Fruit fly (Drosophila melanogaster): Measurements from ENCODE around the gene MED25.

DNA sequence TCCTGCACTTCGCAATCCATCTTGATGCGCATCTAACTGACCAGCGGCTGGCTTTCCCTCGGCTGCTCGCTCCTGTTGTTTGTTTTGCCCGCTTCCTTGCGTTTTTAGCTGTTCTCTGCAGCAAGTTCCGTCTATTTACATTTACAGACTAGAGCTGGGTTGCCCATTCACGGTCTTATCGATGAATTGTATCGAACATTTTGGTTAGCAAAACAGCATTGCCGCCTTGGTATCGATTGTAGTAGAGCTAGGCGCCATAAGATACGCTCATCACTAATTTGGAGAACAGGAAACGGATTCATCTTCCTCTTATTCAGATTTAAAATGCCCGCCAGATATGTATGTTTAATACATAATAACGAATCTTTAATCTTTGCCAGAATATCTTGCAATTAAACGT is 27.1 kb downstream of the MED25 start, which contains the start of gene Regnase-1:
- TF ChIP-seq Hr39 (GFP tag; optimal IDR thresholded peaks at IDR 0.05): peak; percentile 71
- TF ChIP-seq Gug (GFP tag; IDR thresholded peaks at IDR 0.05): no peak
- TF ChIP-seq CG8632 (GFP tag; optimal IDR thresholded peaks at IDR 0.05): peak; percentile 82
- no peak for TF ChIP-seq Sox102F (GFP tag; optimal IDR thresholded peaks at IDR 0.05)
- TF ChIP-seq Hr4 (GFP tag; optimal IDR thresholded peaks at IDR 0.05): peak; percentile 49
- TF ChIP-seq acj6 (GFP tag; optimal IDR thresholded peaks at IDR 0.05): peak; percentile 74
- TF ChIP-seq Blimp-1 (GFP tag; optimal IDR thresholded peaks at IDR 0.05): peak; percentile 77
- TF ChIP-seq CG11762 (GFP tag; optimal IDR thresholded peaks at IDR 0.05; ENCODE audit: insufficient read depth): peak; percentile 63
- TF ChIP-seq Ets96B (tag; optimal IDR thresholded peaks at IDR 0.05): no peak

Data from whole organism, prepupa.